Worm (Caenorhabditis elegans): Measurements from ENCODE around the gene nas-32.

The nas-32 gene

ce11 chrV:899087-899486, at the start of gene nas-32:
Gene nas-32, minus strand, starts transcription at chrV:899187.
- no peak for TF ChIP-seq tra-4 (tag; optimal IDR thresholded peaks at IDR 0.05)
- no peak for TF ChIP-seq scrt-1 (GFP tag; IDR thresholded peaks at IDR 0.05)
- TF ChIP-seq flt-1 (GFP tag; IDR thresholded peaks at IDR 0.05), result no peak
- TF ChIP-seq ama-1 (optimal IDR thresholded peaks at IDR 0.05), result no peak
- TF ChIP-seq hnd-1 (tag; optimal IDR thresholded peaks at IDR 0.05), result no peak
- no peak for TF ChIP-seq ceh-13 (GFP tag; optimal IDR thresholded peaks at IDR 0.05)
- TF ChIP-seq sea-1 (GFP tag; conservative IDR thresholded peaks at IDR 0.05), result no peak
- no peak for TF ChIP-seq aly-1 (tag; optimal IDR thresholded peaks at IDR 0.05)
- no peak for TF ChIP-seq hmg-4 (GFP tag; optimal IDR thresholded peaks at IDR 0.05)
- no peak for TF ChIP-seq B0310.2 (tag; optimal IDR thresholded peaks at IDR 0.05)
- TF ChIP-seq ceh-36 (tag; optimal IDR thresholded peaks at IDR 0.05), result no peak
- no peak for TF ChIP-seq pes-1 (GFP tag; IDR thresholded peaks at IDR 0.05)
- TF ChIP-seq F13C5.2 (tag; optimal IDR thresholded peaks at IDR 0.05), result no peak
- no peak for TF ChIP-seq hmbx-1 (tag; optimal IDR thresholded peaks at IDR 0.05)
- TF ChIP-seq tbx-11 (GFP tag; IDR thresholded peaks at IDR 0.05), result no peak

- no peak for TF ChIP-seq tbx-11 (GFP tag; IDR thresholded peaks at IDR 0.05)
- TF ChIP-seq hnd-1 (tag; optimal IDR thresholded peaks at IDR 0.05), result no peak
- TF ChIP-seq hmbx-1 (tag; optimal IDR thresholded peaks at IDR 0.05), result no peak
- TF ChIP-seq tbx-37 (GFP tag; conservative IDR thresholded peaks at IDR 0.05), result no peak
- TF ChIP-seq aly-1 (tag; optimal IDR thresholded peaks at IDR 0.05), result no peak
- no peak for TF ChIP-seq sea-1 (GFP tag; conservative IDR thresholded peaks at IDR 0.05)
- no peak for TF ChIP-seq flt-1 (GFP tag; IDR thresholded peaks at IDR 0.05)
- no peak for TF ChIP-seq hmg-4 (GFP tag; optimal IDR thresholded peaks at IDR 0.05)
- TF ChIP-seq ceh-13 (GFP tag; optimal IDR thresholded peaks at IDR 0.05), result no peak
- no peak for TF ChIP-seq ama-1 (optimal IDR thresholded peaks at IDR 0.05)
- no peak for TF ChIP-seq pes-1 (GFP tag; IDR thresholded peaks at IDR 0.05)
Measured at ce11 chrV:945828-946227, 46.8 kb upstream of the nas-32 start.

- TF ChIP-seq pes-1 (GFP tag; IDR thresholded peaks at IDR 0.05) (no peak), ets-7 (tag; optimal IDR thresholded peaks at IDR 0.05) (no peak), aly-1 (tag; optimal IDR thresholded peaks at IDR 0.05) (no peak), tbx-11 (GFP tag; IDR thresholded peaks at IDR 0.05) (no peak), ama-1 (optimal IDR thresholded peaks at IDR 0.05) (no peak), tbx-37 (GFP tag; conservative IDR thresholded peaks at IDR 0.05) (no peak), flt-1 (GFP tag; IDR thresholded peaks at IDR 0.05) (no peak), B0310.2 (tag; optimal IDR thresholded peaks at IDR 0.05) (no peak), tra-4 (tag; optimal IDR thresholded peaks at IDR 0.05) (no peak), hmbx-1 (tag; optimal IDR thresholded peaks at IDR 0.05) (no peak)
Measured at ce11 chrV:945144-945543, 46.2 kb upstream of the nas-32 start, which contains the start of gene Y50D4C.3. Gene Y50D4C.3, minus strand, starts transcription at chrV:945244.

- TF ChIP-seq pes-1 (GFP tag; IDR thresholded peaks at IDR 0.05) (no peak), B0310.2 (tag; optimal IDR thresholded peaks at IDR 0.05) (no peak), tra-4 (tag; optimal IDR thresholded peaks at IDR 0.05) (no peak), F13C5.2 (tag; optimal IDR thresholded peaks at IDR 0.05) (no peak), ceh-13 (GFP tag; optimal IDR thresholded peaks at IDR 0.05) (no peak), scrt-1 (GFP tag; IDR thresholded peaks at IDR 0.05) (no peak), sea-1 (GFP tag; conservative IDR thresholded peaks at IDR 0.05) (no peak), tbx-11 (GFP tag; IDR thresholded peaks at IDR 0.05) (no peak), flt-1 (GFP tag; IDR thresholded peaks at IDR 0.05) (no peak), ceh-36 (tag; optimal IDR thresholded peaks at IDR 0.05) (no peak), hnd-1 (tag; optimal IDR thresholded peaks at IDR 0.05) (no peak), ama-1 (optimal IDR thresholded peaks at IDR 0.05) (no peak), tbx-37 (GFP tag; conservative IDR thresholded peaks at IDR 0.05) (no peak), hmbx-1 (tag; optimal IDR thresholded peaks at IDR 0.05) (no peak), ets-7 (tag; optimal IDR thresholded peaks at IDR 0.05) (no peak), hmg-4 (GFP tag; optimal IDR thresholded peaks at IDR 0.05) (no peak), aly-1 (tag; optimal IDR thresholded peaks at IDR 0.05) (no peak)
Measured at ce11 chrV:942556-942955, 43.6 kb upstream of the nas-32 start.

- TF ChIP-seq tra-4 (tag; optimal IDR thresholded peaks at IDR 0.05) (no peak), B0310.2 (tag; optimal IDR thresholded peaks at IDR 0.05) (no peak), ama-1 (optimal IDR thresholded peaks at IDR 0.05) (no peak), ets-7 (tag; optimal IDR thresholded peaks at IDR 0.05) (no peak), sea-1 (GFP tag; conservative IDR thresholded peaks at IDR 0.05) (no peak), flt-1 (GFP tag; IDR thresholded peaks at IDR 0.05) (no peak), pes-1 (GFP tag; IDR thresholded peaks at IDR 0.05) (no peak), aly-1 (tag; optimal IDR thresholded peaks at IDR 0.05) (no peak), tbx-11 (GFP tag; IDR thresholded peaks at IDR 0.05) (no peak), ceh-36 (tag; optimal IDR thresholded peaks at IDR 0.05) (no peak), F13C5.2 (tag; optimal IDR thresholded peaks at IDR 0.05) (no peak), hmbx-1 (tag; optimal IDR thresholded peaks at IDR 0.05) (no peak), hmg-4 (GFP tag; optimal IDR thresholded peaks at IDR 0.05) (no peak), tbx-37 (GFP tag; conservative IDR thresholded peaks at IDR 0.05) (no peak), scrt-1 (GFP tag; IDR thresholded peaks at IDR 0.05) (no peak)
Measured at ce11 chrV:939341-939740, 40.4 kb upstream of the nas-32 start.

- TF ChIP-seq tbx-11 (GFP tag; IDR thresholded peaks at IDR 0.05), result no peak
- TF ChIP-seq hmg-4 (GFP tag; optimal IDR thresholded peaks at IDR 0.05), result no peak
- no peak for TF ChIP-seq aly-1 (tag; optimal IDR thresholded peaks at IDR 0.05)
- TF ChIP-seq pes-1 (GFP tag; IDR thresholded peaks at IDR 0.05), result no peak
- no peak for TF ChIP-seq tbx-37 (GFP tag; conservative IDR thresholded peaks at IDR 0.05)
- no peak for TF ChIP-seq hmbx-1 (tag; optimal IDR thresholded peaks at IDR 0.05)
- no peak for TF ChIP-seq flt-1 (GFP tag; IDR thresholded peaks at IDR 0.05)
- no peak for TF ChIP-seq F13C5.2 (tag; optimal IDR thresholded peaks at IDR 0.05)
- no peak for TF ChIP-seq tra-4 (tag; optimal IDR thresholded peaks at IDR 0.05)
- no peak for TF ChIP-seq ceh-36 (tag; optimal IDR thresholded peaks at IDR 0.05)
- TF ChIP-seq scrt-1 (GFP tag; IDR thresholded peaks at IDR 0.05), result no peak
- no peak for TF ChIP-seq ets-7 (tag; optimal IDR thresholded peaks at IDR 0.05)
- no peak for TF ChIP-seq B0310.2 (tag; optimal IDR thresholded peaks at IDR 0.05)
- TF ChIP-seq hnd-1 (tag; optimal IDR thresholded peaks at IDR 0.05), result no peak
- TF ChIP-seq sea-1 (GFP tag; conservative IDR thresholded peaks at IDR 0.05), result no peak
- no peak for TF ChIP-seq ceh-13 (GFP tag; optimal IDR thresholded peaks at IDR 0.05)
Measured at ce11 chrV:917488-917887, 18.5 kb upstream of the nas-32 start, which contains the start of gene H24K24.2. Gene H24K24.2, plus strand, starts transcription at chrV:917788.

ce11 chrV:915716-916115, 16.7 kb upstream of the nas-32 start:
- TF ChIP-seq F13C5.2 (tag; optimal IDR thresholded peaks at IDR 0.05) (no peak), aly-1 (tag; optimal IDR thresholded peaks at IDR 0.05) (no peak), hnd-1 (tag; optimal IDR thresholded peaks at IDR 0.05) (no peak), ama-1 (optimal IDR thresholded peaks at IDR 0.05) (no peak), hmbx-1 (tag; optimal IDR thresholded peaks at IDR 0.05) (no peak), hmg-4 (GFP tag; optimal IDR thresholded peaks at IDR 0.05) (no peak), sea-1 (GFP tag; conservative IDR thresholded peaks at IDR 0.05) (no peak), flt-1 (GFP tag; IDR thresholded peaks at IDR 0.05) (no peak), tra-4 (tag; optimal IDR thresholded peaks at IDR 0.05) (no peak), tbx-37 (GFP tag; conservative IDR thresholded peaks at IDR 0.05) (no peak), pes-1 (GFP tag; IDR thresholded peaks at IDR 0.05) (no peak), ets-7 (tag; optimal IDR thresholded peaks at IDR 0.05) (no peak), ceh-36 (tag; optimal IDR thresholded peaks at IDR 0.05) (no peak), scrt-1 (GFP tag; IDR thresholded peaks at IDR 0.05) (no peak), B0310.2 (tag; optimal IDR thresholded peaks at IDR 0.05) (no peak), ceh-13 (GFP tag; optimal IDR thresholded peaks at IDR 0.05) (no peak)
